Fruit fly (Drosophila melanogaster) whole organism, pupa: Measurements from ENCODE around the gene CG12177.

Experiments
- CG13204 ChIP-seq: fragments of 200-800 bp; sonication (Bioruptor generic); optimal IDR thresholded peaks from 2 replicates; lab custom pipeline; 2018; ENCODE audit warnings: missing biosample characterization, mild to moderate bottlenecking, missing genetic modification characterization, moderate library complexity
- CG14655 ChIP-seq: fragments of 200-800 bp; sonication (Bioruptor generic); optimal IDR thresholded peaks from 3 replicates; lab custom pipeline; 2017; ENCODE audit warnings: mild to moderate bottlenecking, missing biosample characterization, missing genetic modification reagents, missing genetic modification characterization
- CG32121 ChIP-seq: fragments of 200-800 bp; sonication (Bioruptor generic); IDR thresholded peaks from 2 replicates; pipeline ENCODE4 v1.3.6; 2022; ENCODE audit warnings: missing biosample characterization, missing genetic modification characterization
- CG8159 ChIP-seq: fragments of 200-800 bp; sonication (Bioruptor generic); optimal IDR thresholded peaks from 3 replicates; lab custom pipeline; 2018; ENCODE audit warnings: missing biosample characterization, mild to moderate bottlenecking, missing genetic modification characterization, moderate library complexity
- CG9948 ChIP-seq: fragments of 200-800 bp; sonication (Bioruptor generic); optimal IDR thresholded peaks from 2 replicates; lab custom pipeline; 2018; ENCODE audit warnings: missing biosample characterization, mild to moderate bottlenecking, missing genetic modification characterization, moderate library complexity
- D1 ChIP-seq: fragments of 200-800 bp; sonication (Bioruptor generic); optimal IDR thresholded peaks from 2 replicates; lab custom pipeline; 2018; ENCODE audit warnings: missing biosample characterization, mild to moderate bottlenecking, missing genetic modification characterization, moderate library complexity
- EcR ChIP-seq: fragments of 200-800 bp; sonication (Bioruptor generic); optimal IDR thresholded peaks from 3 replicates; lab custom pipeline; 2019; ENCODE audit warnings: missing biosample characterization, missing genetic modification characterization, mild to moderate bottlenecking, moderate library complexity, missing genetic modification reagents
- Snoo ChIP-seq: fragments of 200-800 bp; sonication (Bioruptor generic); optimal IDR thresholded peaks from 3 replicates; lab custom pipeline; 2017; ENCODE audit warnings: missing biosample characterization, mild to moderate bottlenecking, missing genetic modification characterization, inconsistent platforms
- fd96Ca ChIP-seq: fragments of 200-800 bp; sonication (Bioruptor generic); IDR thresholded peaks from 3 replicates; pipeline ENCODE4 v1.3.6; 2022; ENCODE audit warnings: missing biosample characterization, missing genetic modification characterization
- gl ChIP-seq: fragments of 200-800 bp; sonication (Bioruptor generic); optimal IDR thresholded peaks from 2 replicates; lab custom pipeline; 2018; ENCODE audit warnings: missing biosample characterization, mild to moderate bottlenecking, missing genetic modification characterization

- no peak for TF ChIP-seq CG8159 (tag; lab: Kevin White, UChicago)
- TF ChIP-seq CG13204 (GFP tag; lab: Kevin White, UChicago): no peak
- TF ChIP-seq CG14655 (GFP tag; lab: Kevin White, UChicago): no peak
- no peak for TF ChIP-seq gl
- TF ChIP-seq fd96Ca (GFP tag; lab: Robert Waterston, UW): no peak
- TF ChIP-seq Snoo (tag; lab: Kevin White, UChicago): no peak
- TF ChIP-seq CG32121 (GFP tag; lab: Robert Waterston, UW): no peak
- TF ChIP-seq CG9948: no peak
- no peak for TF ChIP-seq D1
- TF ChIP-seq EcR (GFP tag; lab: Kevin White, UChicago): no peak
Measured at dm6 chrX:13677970-13678490, 2.3 kb downstream of the CG12177 start.
